Worm (Caenorhabditis elegans) whole organism, L3 larva: ENCODE data around the gene nhr-196.
"Not testable (repeated sequence)": the region's sequence is repeated elsewhere in the genome, so short reads cannot be mapped to it uniquely, and the experiment has no call there.

Experiments
- R02D3.7 ChIP-seq: fragments of 150-350 bp; optimal IDR thresholded peaks from 2 replicates; lab custom pipeline; 2014; ENCODE audit warnings: missing biosample characterization, missing genetic modification characterization
- aly-2 ChIP-seq: fragments of 150-350 bp; optimal IDR thresholded peaks from 2 replicates; lab custom pipeline; 2014; ENCODE audit warnings: missing biosample characterization, missing genetic modification characterization
- ama-1 ChIP-seq: fragments of 150-350 bp; optimal IDR thresholded peaks from 2 replicates; lab custom pipeline; 2018
- ceh-9 ChIP-seq: sonication (generic microtip); optimal IDR thresholded peaks from 2 replicates; lab custom pipeline; 2018; ENCODE audit warnings: missing biosample characterization, missing genetic modification characterization
- daf-12 ChIP-seq: fragments of 150-350 bp; optimal IDR thresholded peaks from 2 replicates; lab custom pipeline; 2014; ENCODE audit warnings: missing biosample characterization, missing genetic modification reagents, missing genetic modification characterization
- elt-2 ChIP-seq: sonication (generic microtip); optimal IDR thresholded peaks from 2 replicates; lab custom pipeline; 2016; ENCODE audit warnings: missing genetic modification reagents, mild to moderate bottlenecking, missing genetic modification characterization, missing compliant biosample characterization
- elt-3 ChIP-seq, 3 experiments: fragments of 150-350 bp in 1 of 3; sonication (generic microtip) in 2 of 3; optimal IDR thresholded peaks; 2 replicates in 2 of 3; 4 replicates in 1 of 3; lab custom pipeline; 2014 to 2017; ENCODE audit warnings: missing biosample characterization in 3 of 3, missing genetic modification characterization in 3 of 3
- eor-1 ChIP-seq, 2 experiments: fragments of 150-350 bp; optimal IDR thresholded peaks; 2 replicates each; lab custom pipeline; 2014 to 2018; ENCODE audit warnings: missing biosample characterization in 2 of 2, missing genetic modification characterization in 2 of 2
- fkh-10 ChIP-seq: sonication (generic microtip); optimal IDR thresholded peaks from 2 replicates; lab custom pipeline; 2017; ENCODE audit warnings: missing biosample characterization, missing genetic modification reagents, missing genetic modification characterization
- fkh-2 ChIP-seq: fragments of 150-350 bp; optimal IDR thresholded peaks from 2 replicates; lab custom pipeline; 2014; ENCODE audit warnings: missing biosample characterization, missing genetic modification reagents, missing genetic modification characterization
- fos-1 ChIP-seq: fragments of 150-350 bp; optimal IDR thresholded peaks from 2 replicates; lab custom pipeline; 2014; ENCODE audit warnings: missing biosample characterization, missing genetic modification characterization
- lin-39 ChIP-seq: fragments of 150-350 bp; optimal IDR thresholded peaks from 2 replicates; lab custom pipeline; 2018; ENCODE audit warnings: missing biosample characterization, missing genetic modification reagents, missing genetic modification characterization
- lsy-12 ChIP-seq: sonication (generic microtip); optimal IDR thresholded peaks from 2 replicates; lab custom pipeline; 2016; ENCODE audit warnings: mild to moderate bottlenecking, missing genetic modification characterization, missing compliant biosample characterization
- mdl-1 ChIP-seq: fragments of 150-350 bp; optimal IDR thresholded peaks from 2 replicates; lab custom pipeline; 2014; ENCODE audit warnings: missing biosample characterization, missing genetic modification characterization
- mml-1 ChIP-seq: fragments of 150-350 bp; sonication (generic microtip); optimal IDR thresholded peaks from 3 replicates; lab custom pipeline; 2014; ENCODE audit warnings: missing biosample characterization, missing genetic modification characterization
- nfya-1 ChIP-seq: sonication (generic microtip); optimal IDR thresholded peaks from 2 replicates; lab custom pipeline; 2017; ENCODE audit warnings: missing genetic modification characterization, mild to moderate bottlenecking, missing compliant biosample characterization, antibody characterized with exemption, moderate library complexity; ENCODE audit not compliant: insufficient read depth
- nhr-11 ChIP-seq: fragments of 150-350 bp; optimal IDR thresholded peaks from 2 replicates; lab custom pipeline; 2014; ENCODE audit warnings: missing biosample characterization, missing genetic modification characterization
- nhr-25 ChIP-seq: sonication (generic microtip); optimal IDR thresholded peaks from 2 replicates; lab custom pipeline; 2017; ENCODE audit warnings: missing biosample characterization, missing genetic modification characterization
- nhr-43 ChIP-seq: sonication (generic microtip); optimal IDR thresholded peaks from 2 replicates; lab custom pipeline; 2016; ENCODE audit warnings: mild to moderate bottlenecking, missing genetic modification characterization, missing compliant biosample characterization; ENCODE audit not compliant: poor library complexity, severe bottlenecking
- nhr-67 ChIP-seq: fragments of 150-350 bp; optimal IDR thresholded peaks from 2 replicates; lab custom pipeline; 2014; ENCODE audit warnings: missing biosample characterization, missing genetic modification characterization
- nhr-76 ChIP-seq: fragments of 150-350 bp; sonication (generic microtip); optimal IDR thresholded peaks from 5 replicates; lab custom pipeline; 2014; ENCODE audit warnings: missing biosample characterization, missing genetic modification characterization
- nhr-77 ChIP-seq: fragments of 150-350 bp; optimal IDR thresholded peaks from 2 replicates; lab custom pipeline; 2014; ENCODE audit warnings: missing biosample characterization, missing genetic modification characterization
- pha-4 ChIP-seq: fragments of 150-350 bp; optimal IDR thresholded peaks from 2 replicates; lab custom pipeline; 2014; ENCODE audit warnings: missing biosample characterization, missing genetic modification reagents, missing genetic modification characterization
- pqm-1 ChIP-seq: fragments of 150-350 bp; optimal IDR thresholded peaks from 2 replicates; lab custom pipeline; 2017; ENCODE audit warnings: missing biosample characterization, missing genetic modification characterization, inconsistent platforms
- sea-2 ChIP-seq: fragments of 150-350 bp; sonication (generic microtip); optimal IDR thresholded peaks from 4 replicates; lab custom pipeline; 2014; ENCODE audit warnings: missing biosample characterization, missing genetic modification reagents, missing genetic modification characterization
- skn-1 ChIP-seq: fragments of 150-350 bp; optimal IDR thresholded peaks from 2 replicates; lab custom pipeline; 2014; ENCODE audit warnings: missing biosample characterization, missing genetic modification characterization
- tbx-2 ChIP-seq: sonication (generic microtip); optimal IDR thresholded peaks from 2 replicates; lab custom pipeline; 2016; ENCODE audit warnings: mild to moderate bottlenecking, missing genetic modification characterization, missing compliant biosample characterization
- unc-39 ChIP-seq: sonication (generic microtip); optimal IDR thresholded peaks from 4 replicates; lab custom pipeline; 2017; ENCODE audit warnings: missing biosample characterization, missing genetic modification characterization
- ztf-11 ChIP-seq: fragments of 150-350 bp; optimal IDR thresholded peaks from 2 replicates; lab custom pipeline; 2014; ENCODE audit warnings: missing biosample characterization, missing genetic modification characterization
- ztf-4 ChIP-seq: fragments of 150-350 bp; optimal IDR thresholded peaks from 2 replicates; lab custom pipeline; 2014; ENCODE audit warnings: missing biosample characterization, missing genetic modification characterization

The nhr-196 gene

DNA sequence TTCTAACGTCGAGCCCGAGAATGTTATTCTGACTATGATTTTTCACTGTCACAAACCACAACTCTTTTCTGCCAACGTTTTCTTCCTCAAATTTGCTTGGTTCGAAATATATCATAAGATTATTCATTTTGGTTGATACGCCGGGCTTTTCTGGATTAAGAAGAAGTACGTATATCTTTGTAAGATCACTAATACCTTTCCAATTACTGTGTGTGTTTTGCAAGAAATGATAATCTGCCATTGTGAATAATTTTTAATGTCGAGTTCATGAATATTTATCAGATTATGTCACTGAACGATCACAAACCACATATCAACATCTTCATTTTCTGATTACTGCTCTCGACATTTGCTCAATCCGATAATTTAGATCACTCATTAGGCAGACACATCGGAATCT lies at the start of gene nhr-196:
nhr-196 (plus strand) TSS at position 118 of the 400 bp plus-strand sequence.
- TF ChIP-seq nhr-76, result no peak
- no peak for TF ChIP-seq daf-12 (tag; lab: Kevin White, UChicago)
- no peak for TF ChIP-seq fkh-2 (tag; lab: Kevin White, UChicago)
- no peak for TF ChIP-seq nfya-1
- no peak for TF ChIP-seq eor-1 (tag; optimal IDR thresholded peaks at IDR 0.05; lab: Kevin White, UChicago)
- no peak for TF ChIP-seq elt-2 (tag; lab: Kevin White, UChicago)
- no peak for TF ChIP-seq tbx-2 (tag; lab: Kevin White, UChicago)
- no peak for TF ChIP-seq nhr-43
- TF ChIP-seq, all 47 proteins: peak for 0

DNA sequence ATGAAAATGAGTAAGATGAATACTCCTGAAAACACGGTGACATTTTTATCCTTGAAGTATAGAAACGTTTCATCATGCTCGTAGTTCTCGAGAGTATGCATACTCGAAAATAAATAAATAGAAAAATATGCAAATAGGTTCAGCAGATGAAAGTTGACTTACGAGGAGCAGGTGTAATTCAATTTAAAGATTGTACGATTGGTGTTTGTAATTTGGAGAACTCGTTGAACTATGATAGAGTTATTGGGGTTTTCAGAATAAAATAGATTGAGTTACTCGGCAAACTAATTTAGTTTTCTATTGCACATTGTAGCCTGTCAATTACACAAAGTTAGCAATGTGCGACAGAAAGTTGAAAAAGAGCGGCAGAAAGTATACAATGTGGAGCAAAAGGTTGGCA lies 46.7 kb upstream of the nhr-196 start, which contains the start of gene srz-44:
srz-44 (minus strand) TSS at position 101 of the 400 bp plus-strand sequence.
- TF ChIP-seq pha-4 (tag; lab: Kevin White, UChicago) (no peak), ama-1 (lab: Kevin White, UChicago) (no peak), mml-1 (no peak)

DNA sequence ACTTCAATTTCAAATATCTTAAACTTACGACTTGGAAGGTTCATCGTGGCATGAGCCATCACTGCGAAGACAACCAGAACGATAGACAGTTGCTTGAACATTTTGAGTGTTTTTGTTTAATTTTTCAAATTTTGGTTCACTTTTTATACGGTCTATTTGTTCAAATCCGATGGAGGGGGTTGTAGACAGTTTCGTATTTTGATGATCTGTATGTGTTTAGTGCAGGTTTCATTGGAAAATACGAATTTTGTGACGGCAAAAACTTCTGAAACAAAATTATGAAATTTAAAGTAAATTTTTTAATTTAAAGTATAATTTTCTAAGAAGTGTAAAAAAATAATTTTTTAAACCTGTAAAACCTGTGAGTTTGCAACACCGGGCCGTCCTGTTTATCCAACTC lies 42.3 kb upstream of the nhr-196 start, which contains the start of gene C55A1.4:
C55A1.4 (minus strand) TSS at position 101 of the 400 bp plus-strand sequence.
- not testable (repeated sequence) for TF ChIP-seq sea-2, ztf-11, nhr-76

DNA sequence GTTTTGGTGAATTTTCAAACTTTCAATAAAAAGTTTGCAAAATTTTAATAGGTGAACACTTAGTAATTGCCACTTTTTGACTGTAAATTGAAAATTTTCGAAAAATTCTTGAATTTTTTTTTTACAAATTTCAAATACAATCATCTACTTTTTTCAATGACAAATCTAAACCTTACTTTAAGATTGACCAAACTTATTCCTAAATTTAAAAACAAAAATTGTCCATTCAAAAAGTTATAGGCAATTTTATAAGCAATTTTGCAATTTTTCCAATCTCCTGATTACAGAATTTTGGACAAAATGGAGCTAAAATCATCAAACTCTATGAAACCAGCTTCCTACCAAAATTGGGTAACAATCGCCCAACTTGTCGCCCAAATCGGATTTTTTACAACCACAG lies 40.9 kb upstream of the nhr-196 start, which contains the start of gene str-23:
str-23 (plus strand) TSS at position 301 of the 400 bp plus-strand sequence.
- TF ChIP-seq tbx-2 (tag; lab: Kevin White, UChicago), result no peak
- no peak for TF ChIP-seq sea-2
- no peak for TF ChIP-seq fos-1
- TF ChIP-seq ztf-4, result no peak
- no peak for TF ChIP-seq ztf-11
- TF ChIP-seq ceh-9, result no peak
- TF ChIP-seq elt-3 (tag; optimal IDR thresholded peaks at IDR 0.05; lab: Kevin White, UChicago), result no peak
- no peak for TF ChIP-seq daf-12 (tag; lab: Kevin White, UChicago)
- no peak for TF ChIP-seq R02D3.7 (tag; lab: Kevin White, UChicago)
- TF ChIP-seq fkh-10 (GFP tag; lab: Kevin White, UChicago), result no peak
- TF ChIP-seq lin-39, result no peak
- TF ChIP-seq nhr-77 (tag; lab: Kevin White, UChicago), result no peak

DNA sequence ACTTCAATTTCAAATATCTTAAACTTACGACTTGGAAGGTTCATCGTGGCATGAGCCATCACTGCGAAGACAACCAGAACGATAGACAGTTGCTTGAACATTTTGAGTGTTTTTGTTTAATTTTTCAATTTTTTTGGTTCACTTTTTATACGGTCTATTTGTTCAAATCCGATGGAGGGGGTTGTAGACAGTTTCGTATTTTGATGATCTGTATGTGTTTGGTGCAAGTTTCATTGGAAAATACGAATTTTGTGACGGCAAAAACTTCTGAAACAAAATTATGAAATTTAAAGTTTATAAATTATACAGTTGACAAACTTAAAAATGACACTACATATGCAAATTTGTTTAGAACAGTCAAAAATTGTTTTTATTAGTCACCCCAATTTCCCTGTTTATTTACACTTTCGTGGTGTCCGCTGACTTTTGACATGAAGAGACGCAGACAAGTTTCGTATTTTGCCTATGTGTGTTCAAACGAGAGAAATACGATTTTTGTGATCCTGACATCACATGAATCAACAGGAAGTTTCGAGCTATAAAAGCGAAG lies 37.9 kb upstream of the nhr-196 start, which contains the start of the genes C55A1.7 and C55A1.6:
C55A1.7 (minus strand) TSS at position 101 of the 550 bp plus-strand sequence.
C55A1.6 (plus strand) TSS at position 500 of the 550 bp plus-strand sequence.
- peak; percentile 58 for TF ChIP-seq pha-4 (tag; lab: Kevin White, UChicago)

DNA sequence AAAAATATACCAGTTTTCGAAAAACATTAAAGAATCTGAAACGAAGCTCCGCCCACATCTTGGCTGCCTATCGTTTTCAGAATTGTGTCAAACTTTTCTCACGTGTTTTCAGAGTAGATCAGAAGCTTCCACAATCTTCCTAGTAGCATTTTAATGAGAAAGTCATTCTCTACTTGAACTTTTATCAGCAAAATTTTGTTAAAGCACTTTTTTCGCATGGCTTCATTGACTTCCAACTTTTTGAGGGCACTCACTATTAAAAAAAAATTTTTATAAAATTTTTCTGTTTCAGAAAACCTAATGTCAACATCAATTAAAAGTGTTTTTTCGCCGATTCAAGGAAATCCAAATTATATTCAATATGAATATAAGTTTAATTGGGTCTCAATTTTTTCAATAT lies 35.3 kb upstream of the nhr-196 start, which contains the start of gene sru-42:
sru-42 (plus strand) TSS at position 301 of the 400 bp plus-strand sequence.
- TF ChIP-seq R02D3.7 (tag; lab: Kevin White, UChicago) (no peak), nhr-11 (tag; lab: Kevin White, UChicago) (no peak), lsy-12 (tag; lab: Kevin White, UChicago) (no peak), aly-2 (tag; lab: Kevin White, UChicago) (no peak), ama-1 (lab: Kevin White, UChicago) (no peak), eor-1 (tag; optimal IDR thresholded peaks at IDR 0.05; lab: Kevin White, UChicago) (no peak), unc-39 (tag; lab: Kevin White, UChicago) (no peak), fkh-2 (tag; lab: Kevin White, UChicago) (no peak), elt-2 (tag; lab: Kevin White, UChicago) (no peak), nhr-25 (tag; lab: Kevin White, UChicago) (no peak), pqm-1 (tag; lab: Kevin White, UChicago) (no peak), skn-1 (tag; lab: Kevin White, UChicago) (no peak), mdl-1 (no peak), nhr-67 (tag; lab: Kevin White, UChicago) (no peak)
- TF ChIP-seq, all 47 proteins: peak for 0
